Worm (Caenorhabditis elegans): ENCODE data around the gene oig-8.

DNA sequence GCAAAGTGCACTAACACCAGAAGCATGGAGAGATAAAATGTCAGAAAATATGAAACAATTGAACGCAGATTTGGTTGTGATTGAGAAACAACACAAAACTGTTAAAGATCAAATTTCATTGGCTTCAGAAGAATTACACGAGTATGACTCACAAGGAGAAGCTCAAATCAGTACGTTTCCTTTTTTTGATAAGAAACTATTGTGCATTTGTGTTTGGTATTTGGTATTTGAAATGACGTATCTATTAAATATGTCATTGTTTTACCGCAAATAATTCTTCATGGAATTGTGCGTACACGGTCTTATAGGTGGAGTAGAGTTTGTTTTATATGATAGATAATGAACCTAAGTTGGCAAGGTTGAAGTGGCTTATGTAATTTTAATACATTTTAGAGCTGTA, 32.6 kb upstream of the oig-8 start:
- TF ChIP-seq him-1 (tag; optimal IDR thresholded peaks at IDR 0.05) (no peak), dao-5 (tag; optimal IDR thresholded peaks at IDR 0.05) (no peak), W03F9.2 (tag; optimal IDR thresholded peaks at IDR 0.05) (no peak)
